Fruit fly (Drosophila melanogaster): ENCODE measurements around the gene Gbeta5.

The Gbeta5 gene

dm6 chrX:8101479-8102198, 50.4 kb downstream of the Gbeta5 start, which contains the start of gene CG2258 (continued):
- TF ChIP-seq lov (optimal IDR thresholded peaks at IDR 0.05) (no peak), lov (GFP tag; IDR thresholded peaks at IDR 0.05) (peak; percentile 82), E2f1 (GFP tag; IDR thresholded peaks at IDR 0.05) (peak; percentile 84), tgo (GFP tag; IDR thresholded peaks at IDR 0.05) (peak; percentile 81), CG6689 (GFP tag; IDR thresholded peaks at IDR 0.05) (peak; percentile 82), CG12942 (GFP tag; optimal IDR thresholded peaks at IDR 0.05) (peak; percentile 70), CG1647 (GFP tag; optimal IDR thresholded peaks at IDR 0.05) (peak; percentile 77), hkb (optimal IDR thresholded peaks at IDR 0.05) (no peak), hkb (GFP tag; IDR thresholded peaks at IDR 0.05) (peak; percentile 93), TFAM (GFP tag; optimal IDR thresholded peaks at IDR 0.05) (peak; percentile 7), CG10543 (GFP tag; optimal IDR thresholded peaks at IDR 0.05) (peak; percentile 81), CG4707 (GFP tag; optimal IDR thresholded peaks at IDR 0.05) (peak; percentile 43), CG17385 (GFP tag; optimal IDR thresholded peaks at IDR 0.05) (peak; percentile 87), Adf1 (GFP tag; IDR thresholded peaks at IDR 0.05) (0 out of 2 replicates have a peak, but pooled peaks have one; percentile 19), Rx (GFP tag; IDR thresholded peaks at IDR 0.05) (peak; percentile 58), Gug (GFP tag; IDR thresholded peaks at IDR 0.05) (peak; percentile 85), her (GFP tag; optimal IDR thresholded peaks at IDR 0.05) (peak; percentile 66), gro (GFP tag; optimal IDR thresholded peaks at IDR 0.05) (no peak), Hr51 (GFP tag; optimal IDR thresholded peaks at IDR 0.05) (peak; percentile 44 to 85), Blimp-1 (GFP tag; optimal IDR thresholded peaks at IDR 0.05) (peak; percentile 90), sim (GFP tag; IDR thresholded peaks at IDR 0.05) (peak; percentile 37; the same call in 1 of the 2 replicates), CG10366 (GFP tag; IDR thresholded peaks at IDR 0.05) (peak; percentile 82), hbn (GFP tag; IDR thresholded peaks at IDR 0.05; ENCODE audit: partially characterized antibody) (no peak), H2.0 (GFP tag; IDR thresholded peaks at IDR 0.05) (peak; percentile 78), Lpt (GFP tag; optimal IDR thresholded peaks at IDR 0.05) (no peak), jigr1 (GFP tag; IDR thresholded peaks at IDR 0.05) (peak; percentile 82), CG14050 (GFP tag; IDR thresholded peaks at IDR 0.05) (peak; percentile 74), salm (tag; optimal IDR thresholded peaks at IDR 0.05) (peak; percentile 88), al (GFP tag; IDR thresholded peaks at IDR 0.05) (peak; percentile 77), HmgD (GFP tag; optimal IDR thresholded peaks at IDR 0.05) (no peak), CG2129 (GFP tag; IDR thresholded peaks at IDR 0.05; ENCODE audit: partially characterized antibody) (no peak), eyg (GFP tag; optimal IDR thresholded peaks at IDR 0.05) (peak; percentile 71), sqz (GFP tag; optimal IDR thresholded peaks at IDR 0.05) (peak; percentile 82), da (GFP tag; optimal IDR thresholded peaks at IDR 0.05) (no peak), NfI (GFP tag; optimal IDR thresholded peaks at IDR 0.05) (peak; percentile 84), Dip2 (GFP tag; IDR thresholded peaks at IDR 0.05) (no peak), CG7963 (GFP tag; IDR thresholded peaks at IDR 0.05; ENCODE audit: partially characterized antibody) (no peak), CG11560 (tag; IDR thresholded peaks at IDR 0.05) (peak; percentile 34; the same call in 1 of the 3 replicates), CG12769 (tag; optimal IDR thresholded peaks at IDR 0.05) (peak; percentile 90), D19B (GFP tag; optimal IDR thresholded peaks at IDR 0.05) (peak; percentile 52), CG12155 (GFP tag; optimal IDR thresholded peaks at IDR 0.05) (peak; percentile 78), ems (GFP tag; optimal IDR thresholded peaks at IDR 0.05) (peak; percentile 73), CG9817 (tag; optimal IDR thresholded peaks at IDR 0.05) (peak; percentile 89), CG4854 (GFP tag; optimal IDR thresholded peaks at IDR 0.05) (peak; percentile 46), CG13775 (GFP tag; optimal IDR thresholded peaks at IDR 0.05) (peak; percentile 53), CG7928 (GFP tag; optimal IDR thresholded peaks at IDR 0.05) (peak; percentile 53), CG18599 (GFP tag; optimal IDR thresholded peaks at IDR 0.05) (peak; percentile 86), Atf3 (GFP tag; optimal IDR thresholded peaks at IDR 0.05) (peak; percentile 45), wor (GFP tag; IDR thresholded peaks at IDR 0.05) (peak; percentile 81), Bdp1 (GFP tag; optimal IDR thresholded peaks at IDR 0.05) (peak; percentile 45)

Data from whole organism, embryonic.